Fruit fly (Drosophila melanogaster): ENCODE data around the gene CG6283.

dm6 chr3R:26996642-26997041 is 24.5 kb downstream of the CG6283 start, which contains the start of gene RYa-R:
- TF ChIP-seq CG6854 (GFP tag; optimal IDR thresholded peaks at IDR 0.05) (no peak), CG3919 (GFP tag; optimal IDR thresholded peaks at IDR 0.05) (no peak), Blimp-1 (GFP tag; optimal IDR thresholded peaks at IDR 0.05) (no peak), Hr4 (GFP tag; optimal IDR thresholded peaks at IDR 0.05) (no peak), CG16779 (tag; optimal IDR thresholded peaks at IDR 0.05) (no peak), esn (GFP tag; optimal IDR thresholded peaks at IDR 0.05) (no peak), CG4318 (GFP tag; optimal IDR thresholded peaks at IDR 0.05) (no peak), CG6792 (GFP tag; optimal IDR thresholded peaks at IDR 0.05) (no peak)
